Fruit fly (Drosophila melanogaster) whole organism, prepupa: Measurements from ENCODE around the gene spz.

Source experiments
- Blimp-1 ChIP-seq: fragments of 200-800 bp; sonication (Bioruptor generic); optimal IDR thresholded peaks from 3 replicates; lab custom pipeline; 2017; ENCODE audit warnings: missing biosample characterization, missing genetic modification characterization, mild to moderate bottlenecking, moderate library complexity, missing genetic modification reagents
- CG11902 ChIP-seq: fragments of 200-800 bp; sonication (Bioruptor generic); optimal IDR thresholded peaks from 3 replicates; lab custom pipeline; 2016; ENCODE audit warnings: missing biosample characterization, missing genetic modification characterization
- CG6808 ChIP-seq: fragments of 200-800 bp; sonication (Bioruptor generic); optimal IDR thresholded peaks from 3 replicates; lab custom pipeline; 2017; ENCODE audit warnings: missing biosample characterization, missing genetic modification characterization, mild to moderate bottlenecking, moderate library complexity, missing genetic modification reagents
- CG7368 ChIP-seq: fragments of 200-800 bp; sonication (Bioruptor generic); optimal IDR thresholded peaks from 3 replicates; lab custom pipeline; 2016; ENCODE audit warnings: missing biosample characterization, missing genetic modification characterization
- CG8632 ChIP-seq: fragments of 200-800 bp; sonication (Bioruptor generic); optimal IDR thresholded peaks from 3 replicates; lab custom pipeline; 2016; ENCODE audit warnings: missing biosample characterization, missing genetic modification characterization
- Gug ChIP-seq: fragments of 200-800 bp; sonication (Bioruptor generic); IDR thresholded peaks from 2 replicates; pipeline ENCODE4 v1.3.6; 2022; ENCODE audit warnings: missing biosample characterization, missing genetic modification characterization
- Sox15 ChIP-seq: fragments of 200-800 bp; sonication (Bioruptor generic); optimal IDR thresholded peaks from 3 replicates; lab custom pipeline; 2016; ENCODE audit warnings: missing biosample characterization, missing genetic modification characterization
- dac ChIP-seq: fragments of 200-800 bp; sonication (Bioruptor generic); optimal IDR thresholded peaks from 2 replicates; lab custom pipeline; 2017; ENCODE audit warnings: missing biosample characterization, mild to moderate bottlenecking, missing genetic modification characterization
- fkh ChIP-seq: fragments of 200-800 bp; sonication (Bioruptor generic); optimal IDR thresholded peaks from 3 replicates; lab custom pipeline; 2017; ENCODE audit warnings: missing biosample characterization, mild to moderate bottlenecking, missing genetic modification characterization, moderate library complexity
- salr ChIP-seq, 2 experiments: fragments of 200-800 bp; sonication (Bioruptor generic); optimal IDR thresholded peaks; 3 replicates each; lab custom pipeline; 2016 to 2018; ENCODE audit warnings: missing biosample characterization in 2 of 2, missing genetic modification characterization in 2 of 2, mild to moderate bottlenecking in 1 of 2
- vri ChIP-seq: fragments of 200-800 bp; sonication (Bioruptor generic); optimal IDR thresholded peaks from 3 replicates; lab custom pipeline; 2016; ENCODE audit warnings: missing biosample characterization, mild to moderate bottlenecking, missing genetic modification characterization

Gene spz

dm6 chr3R:27018187-27018586 lies 51.7 kb downstream of the spz start, which contains the start of gene CG17192:
Gene CG17192, minus strand, starts transcription at chr3R:27018287.
- TF ChIP-seq CG8632 (GFP tag; lab: Kevin White, UChicago) (no peak), Sox15 (GFP tag; lab: Kevin White, UChicago) (no peak), CG11902 (no peak), salr (GFP tag; optimal IDR thresholded peaks at IDR 0.05; lab: Kevin White, UChicago) (no peak), Gug (GFP tag; lab: Robert Waterston, UW) (no peak), fkh (no peak), Blimp-1 (GFP tag; lab: Kevin White, UChicago) (no peak), vri (no peak), CG6808 (GFP tag; lab: Kevin White, UChicago) (no peak), dac (GFP tag; lab: Kevin White, UChicago) (no peak), CG7368 (no peak)
